Fruit fly (Drosophila melanogaster) whole organism, embryonic: Measurements from ENCODE around the gene CG12301.

Source experiments
- Abd-B ChIP-seq: fragments of 200-800 bp; sonication (Bioruptor generic); optimal IDR thresholded peaks from 2 replicates; lab custom pipeline; 2018; ENCODE audit warnings: missing biosample characterization, mild to moderate bottlenecking, missing genetic modification characterization, moderate library complexity
- B-H1 ChIP-seq: fragments of 200-800 bp; sonication (Bioruptor generic); IDR thresholded peaks from 3 replicates; pipeline ENCODE4 v1.3.6; 2022; ENCODE audit warnings: missing biosample characterization, missing genetic modification characterization
- Blimp-1 ChIP-seq: fragments of 200-800 bp; sonication (Bioruptor generic); optimal IDR thresholded peaks from 3 replicates; lab custom pipeline; 2018; ENCODE audit warnings: missing biosample characterization, missing genetic modification characterization, mild to moderate bottlenecking, moderate library complexity, missing genetic modification reagents
- CG10267 ChIP-seq: fragments of 200-800 bp; sonication (Bioruptor generic); optimal IDR thresholded peaks from 2 replicates; lab custom pipeline; 2018; ENCODE audit warnings: missing biosample characterization, mild to moderate bottlenecking, missing genetic modification characterization, moderate library complexity
- CG13123 ChIP-seq: fragments of 200-800 bp; sonication (Bioruptor generic); optimal IDR thresholded peaks from 2 replicates; lab custom pipeline; 2016; ENCODE audit warnings: missing biosample characterization, missing genetic modification characterization
- CG16779 ChIP-seq: fragments of 200-800 bp; sonication (Bioruptor generic); IDR thresholded peaks from 2 replicates; pipeline ENCODE4 v1.3.6; 2022; ENCODE audit warnings: missing biosample characterization, missing genetic modification characterization
- CG17186 ChIP-seq: fragments of 200-800 bp; sonication (Bioruptor generic); optimal IDR thresholded peaks from 3 replicates; lab custom pipeline; 2017; ENCODE audit warnings: missing biosample characterization, missing genetic modification reagents, missing genetic modification characterization
- CG17328 ChIP-seq: fragments of 200-800 bp; sonication (Bioruptor generic); IDR thresholded peaks from 2 replicates; pipeline ENCODE4 v1.3.6; 2022; ENCODE audit warnings: missing biosample characterization, missing genetic modification characterization
- CG17612 ChIP-seq: fragments of 200-800 bp; sonication (Bioruptor generic); IDR thresholded peaks from 2 replicates; pipeline ENCODE4 v1.3.6; 2022; ENCODE audit warnings: missing biosample characterization, missing genetic modification characterization
- CG2120 ChIP-seq: fragments of 200-800 bp; sonication (Bioruptor generic); optimal IDR thresholded peaks from 3 replicates; lab custom pipeline; 2016; ENCODE audit warnings: missing biosample characterization, missing genetic modification characterization
- CG32772 ChIP-seq: fragments of 200-800 bp; sonication (Bioruptor generic); IDR thresholded peaks from 2 replicates; pipeline ENCODE4 v1.3.6; 2022; ENCODE audit warnings: missing biosample characterization, missing genetic modification characterization
- CG34224 ChIP-seq: fragments of 200-800 bp; sonication (Bioruptor generic); IDR thresholded peaks from 3 replicates; pipeline ENCODE4 v1.3.6; 2022; ENCODE audit warnings: missing biosample characterization, missing genetic modification characterization; ENCODE audit not compliant: partially characterized antibody
- CG4360 ChIP-seq: fragments of 200-800 bp; sonication (Bioruptor generic); IDR thresholded peaks from 2 replicates; pipeline ENCODE4 v1.3.6; 2022; ENCODE audit warnings: missing biosample characterization, missing genetic modification characterization
- CG7372 ChIP-seq: fragments of 200-800 bp; sonication (Bioruptor generic); IDR thresholded peaks from 2 replicates; pipeline ENCODE4 v1.3.6; 2022; ENCODE audit warnings: missing biosample characterization, missing genetic modification characterization
- CG8281 ChIP-seq: fragments of 200-800 bp; sonication (Bioruptor generic); optimal IDR thresholded peaks from 2 replicates; lab custom pipeline; 2018; ENCODE audit warnings: missing biosample characterization, mild to moderate bottlenecking, missing genetic modification characterization, moderate library complexity
- Camta ChIP-seq: fragments of 200-800 bp; sonication (Bioruptor generic); optimal IDR thresholded peaks from 2 replicates; lab custom pipeline; 2016; ENCODE audit warnings: missing biosample characterization, missing genetic modification characterization
- Chrac-16 ChIP-seq: fragments of 200-800 bp; sonication (Bioruptor generic); optimal IDR thresholded peaks from 3 replicates; lab custom pipeline; 2016; ENCODE audit warnings: missing biosample characterization, missing genetic modification characterization
- CoRest ChIP-seq: fragments of 200-800 bp; sonication (Bioruptor generic); optimal IDR thresholded peaks from 3 replicates; lab custom pipeline; 2018; ENCODE audit warnings: missing biosample characterization, mild to moderate bottlenecking, missing genetic modification characterization, moderate library complexity
- D ChIP-seq, 2 experiments: fragments of 200-800 bp in 1 of 2; fragments of >200 bp in 1 of 2; sonication (Bioruptor generic) in 1 of 2; optimal IDR thresholded peaks; 2 replicates in 1 of 2; 3 replicates in 1 of 2; lab custom pipeline; 2017; ENCODE audit warnings: mild to moderate bottlenecking in 1 of 2, missing biosample characterization in 1 of 2, missing genetic modification characterization in 1 of 2, missing genetic modification reagents in 1 of 2
- Dad ChIP-seq: fragments of 200-800 bp; sonication (Bioruptor generic); optimal IDR thresholded peaks from 3 replicates; lab custom pipeline; 2016; ENCODE audit warnings: missing biosample characterization, missing genetic modification characterization
- MTF-1 ChIP-seq: fragments of 200-800 bp; sonication (Bioruptor generic); optimal IDR thresholded peaks from 2 replicates; lab custom pipeline; 2018; ENCODE audit warnings: missing biosample characterization, mild to moderate bottlenecking, missing genetic modification characterization, borderline replicate concordance
- Med ChIP-seq: fragments of 200-800 bp; sonication (Bioruptor generic); peaks from one replicate; lab custom pipeline; 2016; ENCODE audit warnings: missing biosample characterization, missing genetic modification characterization, mild to moderate bottlenecking, inconsistent platforms, moderate library complexity
- Oli ChIP-seq: fragments of 200-800 bp; sonication (Bioruptor generic); optimal IDR thresholded peaks from 2 replicates; lab custom pipeline; 2018; ENCODE audit warnings: missing biosample characterization, mild to moderate bottlenecking, missing genetic modification characterization, moderate library complexity
- PHDP ChIP-seq: fragments of 200-800 bp; sonication (Bioruptor generic); optimal IDR thresholded peaks from 3 replicates; lab custom pipeline; 2018; ENCODE audit warnings: missing biosample characterization, mild to moderate bottlenecking, missing genetic modification characterization, moderate library complexity
- Pdp1 ChIP-seq, 2 experiments: fragments of 200-800 bp; sonication (Bioruptor generic); optimal IDR thresholded peaks; 3 replicates each; lab custom pipeline; 2016; ENCODE audit warnings: missing biosample characterization in 2 of 2, missing genetic modification characterization in 2 of 2, mild to moderate bottlenecking in 1 of 2, moderate library complexity in 1 of 2
- Ptx1 ChIP-seq: fragments of 200-800 bp; sonication (Bioruptor generic); IDR thresholded peaks from 2 replicates; pipeline ENCODE4 v1.3.6; 2022; ENCODE audit warnings: missing biosample characterization, missing genetic modification characterization
- Trl ChIP-seq, 3 experiments: fragments of >200 bp in 2 of 3; fragments of 200-800 bp in 1 of 3; sonication (Bioruptor generic) in 1 of 3; optimal IDR thresholded peaks; 2 replicates in 1 of 3; 3 replicates in 2 of 3; lab custom pipeline; 2016 to 2017; ENCODE audit warnings: missing biosample characterization in 1 of 3, missing genetic modification characterization in 1 of 3
- corto ChIP-seq: fragments of 200-800 bp; sonication (Bioruptor generic); optimal IDR thresholded peaks from 2 replicates; lab custom pipeline; 2016; ENCODE audit warnings: missing biosample characterization, mild to moderate bottlenecking, missing genetic modification characterization, moderate library complexity
- dm ChIP-seq: fragments of 200-800 bp; sonication (Bioruptor generic); optimal IDR thresholded peaks from 3 replicates; lab custom pipeline; 2016; ENCODE audit warnings: missing biosample characterization, missing genetic modification characterization
- en ChIP-seq: fragments of 200-800 bp; sonication (Bioruptor generic); optimal IDR thresholded peaks from 2 replicates; lab custom pipeline; 2016; ENCODE audit warnings: missing biosample characterization, missing genetic modification characterization
- ewg ChIP-seq: fragments of 200-800 bp; sonication (Bioruptor generic); optimal IDR thresholded peaks from 3 replicates; lab custom pipeline; 2017; ENCODE audit warnings: mild to moderate bottlenecking, missing biosample characterization, missing genetic modification reagents, missing genetic modification characterization
- fd96Cb ChIP-seq: fragments of 200-800 bp; sonication (Bioruptor generic); optimal IDR thresholded peaks from 2 replicates; lab custom pipeline; 2018; ENCODE audit warnings: missing biosample characterization, mild to moderate bottlenecking, missing genetic modification characterization, moderate library complexity
- gro ChIP-seq: fragments of 200-800 bp; sonication (Bioruptor generic); optimal IDR thresholded peaks from 2 replicates; lab custom pipeline; 2016; ENCODE audit warnings: missing biosample characterization, missing genetic modification characterization
- gsb ChIP-seq: fragments of 200-800 bp; sonication (Bioruptor generic); IDR thresholded peaks from 2 replicates; pipeline ENCODE4 v1.3.6; 2022; ENCODE audit warnings: missing biosample characterization, missing genetic modification characterization
- hth ChIP-seq: fragments of >200 bp; optimal IDR thresholded peaks from 2 replicates; lab custom pipeline; 2017; ENCODE audit warnings: inconsistent platforms
- klu ChIP-seq: fragments of 200-800 bp; sonication (Bioruptor generic); IDR thresholded peaks from 2 replicates; pipeline ENCODE4 v1.3.6; 2022; ENCODE audit warnings: missing biosample characterization, missing genetic modification characterization
- kni ChIP-seq: fragments of 200-800 bp; sonication (Bioruptor generic); optimal IDR thresholded peaks from 3 replicates; lab custom pipeline; 2017; ENCODE audit warnings: mild to moderate bottlenecking, missing biosample characterization, missing genetic modification reagents, missing genetic modification characterization
- maf-S ChIP-seq: fragments of 200-800 bp; sonication (Bioruptor generic); optimal IDR thresholded peaks from 2 replicates; lab custom pipeline; 2016; ENCODE audit warnings: missing biosample characterization, missing genetic modification characterization
- pan ChIP-seq, 4 experiments: fragments of >200 bp in 3 of 4; fragments of 200-800 bp in 1 of 4; sonication (Bioruptor generic) in 1 of 4; optimal IDR thresholded peaks in 3 of 4; IDR thresholded peaks in 1 of 4; 2 replicates each; pipeline versions ENCODE4 v1.3.6 to Lab custom; 2017 to 2022; ENCODE audit warnings: missing biosample characterization in 2 of 4, missing genetic modification characterization in 2 of 4, mixed read lengths in 1 of 4
- ro ChIP-seq: fragments of 200-800 bp; sonication (Bioruptor generic); IDR thresholded peaks from 2 replicates; pipeline ENCODE4 v1.3.6; 2022; ENCODE audit warnings: missing biosample characterization, missing genetic modification characterization
- sens ChIP-seq: fragments of 200-800 bp; sonication (Bioruptor generic); peaks from one replicate; lab custom pipeline; 2016; ENCODE audit warnings: missing biosample characterization, missing genetic modification characterization
- sisA ChIP-seq: fragments of 200-800 bp; sonication (Bioruptor generic); IDR thresholded peaks from 2 replicates; pipeline ENCODE4 v1.3.6; 2022; ENCODE audit warnings: missing biosample characterization, missing genetic modification characterization
- sqz ChIP-seq: fragments of 200-800 bp; sonication (Bioruptor generic); optimal IDR thresholded peaks from 3 replicates; lab custom pipeline; 2018; ENCODE audit warnings: missing biosample characterization, mild to moderate bottlenecking, missing genetic modification characterization

CG12301 gene

dm6 chr3L:15539903-15540409 is 40.6 kb upstream of the CG12301 start:
- TF ChIP-seq CG34224 (GFP tag; lab: Robert Waterston, UW) (no peak), Ptx1 (GFP tag; lab: Robert Waterston, UW) (no peak), dm (GFP tag; lab: Kevin White, UChicago) (no peak), CG13123 (GFP tag; lab: Kevin White, UChicago) (no peak), CG2120 (GFP tag; lab: Kevin White, UChicago) (no peak), PHDP (tag; lab: Kevin White, UChicago) (no peak), hth (lab: Kevin White, UChicago) (no peak), Dad (no peak), sisA (no peak), Chrac-16 (GFP tag; lab: Kevin White, UChicago) (no peak), Med (GFP tag; lab: Kevin White, UChicago) (peak; percentile 8), CG7372 (GFP tag; lab: Robert Waterston, UW) (no peak), D (optimal IDR thresholded peaks at IDR 0.05; lab: Kevin White, UChicago) (no peak), D (GFP tag; optimal IDR thresholded peaks at IDR 0.05; lab: Kevin White, UChicago) (no peak), Blimp-1 (peak; percentile 12), Oli (tag; lab: Kevin White, UChicago) (no peak), sens (peak; percentile 53), Pdp1 (GFP tag; optimal IDR thresholded peaks at IDR 0.05; lab: Kevin White, UChicago) (peak in 1 of 2 experiments; percentile 53), gro (no peak), CG8281 (tag; lab: Kevin White, UChicago) (no peak), kni (peak; percentile 12), ro (no peak), Abd-B (GFP tag; lab: Kevin White, UChicago) (no peak), corto (GFP tag; lab: Kevin White, UChicago) (no peak), pan (optimal IDR thresholded peaks at IDR 0.05; lab: Kevin White, UChicago) (no peak), pan (GFP tag; optimal IDR thresholded peaks at IDR 0.05 in 1 of 2, IDR thresholded peaks at IDR 0.05 in 1 of 2) (no peak), CG17186 (GFP tag; lab: Kevin White, UChicago) (no peak), CG4360 (no peak), en (GFP tag; lab: Kevin White, UChicago) (no peak), CG17612 (no peak)
- TF ChIP-seq, all 482 proteins: peak for 5

dm6 chr3L:15540682-15541081 is 39.9 kb upstream of the CG12301 start:
- TF ChIP-seq fd96Cb (tag; lab: Kevin White, UChicago) (no peak), CG16779 (GFP tag; lab: Robert Waterston, UW) (no peak), MTF-1 (GFP tag; lab: Kevin White, UChicago) (no peak), CG32772 (0 out of 2 replicates have a peak, but pooled peaks have one; percentile 23), klu (no peak), B-H1 (GFP tag; lab: Robert Waterston, UW) (no peak), maf-S (no peak), sisA (no peak), ewg (GFP tag; lab: Kevin White, UChicago) (peak; percentile 38), CG10267 (tag; lab: Kevin White, UChicago) (no peak), CG17328 (GFP tag; lab: Robert Waterston, UW) (no peak), CoRest (tag; lab: Kevin White, UChicago) (no peak), Trl (optimal IDR thresholded peaks at IDR 0.05; lab: Kevin White, UChicago) (peak; percentile 18 to 50), Trl (GFP tag; optimal IDR thresholded peaks at IDR 0.05; lab: Kevin White, UChicago) (no peak), sqz (peak; percentile 66), Camta (GFP tag; lab: Kevin White, UChicago) (no peak), gsb (GFP tag; lab: Robert Waterston, UW) (no peak)
